Worm (Caenorhabditis elegans): ENCODE data around the gene nhr-46.

The nhr-46 gene

ce11 chrIV:5805477-5805876 lies 47.8 kb upstream of the nhr-46 start (continued):
- TF ChIP-seq K12H6.12 (tag; optimal IDR thresholded peaks at IDR 0.05) (peak; percentile 33), snpc-3.4 (tag; optimal IDR thresholded peaks at IDR 0.05) (no peak), nfyb-1 (GFP tag; IDR thresholded peaks at IDR 0.05) (0 out of 2 replicates have a peak, but pooled peaks have one; percentile 53), F57C9.4 (tag; optimal IDR thresholded peaks at IDR 0.05) (no peak), F52B5.7 (tag; optimal IDR thresholded peaks at IDR 0.05) (no peak), hmg-1.2 (GFP tag; IDR thresholded peaks at IDR 0.05) (peak; percentile 46; the same call in 1 of the 2 replicates), F57A8.1 (GFP tag; optimal IDR thresholded peaks at IDR 0.05) (no peak), mxl-1 (tag; optimal IDR thresholded peaks at IDR 0.05) (no peak), hrde-1 (tag; optimal IDR thresholded peaks at IDR 0.05; ENCODE audit: borderline replicate concordance) (no peak), sdz-38 (tag; optimal IDR thresholded peaks at IDR 0.05) (no peak), snpc-4 (GFP tag; optimal IDR thresholded peaks at IDR 0.05) (no peak), snpc-4 (tag; optimal IDR thresholded peaks at IDR 0.05) (no peak), ceh-91 (GFP tag; IDR thresholded peaks at IDR 0.05) (no peak), cebp-1 (GFP tag; IDR thresholded peaks at IDR 0.05) (no peak), cebp-1 (tag; optimal IDR thresholded peaks at IDR 0.05) (peak; percentile 59), pbrm-1 (GFP tag; IDR thresholded peaks at IDR 0.05) (0 out of 2 replicates have a peak, but pooled peaks have one; percentile 41), athp-1 (tag; optimal IDR thresholded peaks at IDR 0.05) (no peak), nhr-27 (tag; optimal IDR thresholded peaks at IDR 0.05) (no peak), attf-5 (GFP tag; optimal IDR thresholded peaks at IDR 0.05) (no peak), nhr-179 (tag; optimal IDR thresholded peaks at IDR 0.05) (no peak), madf-6 (GFP tag; IDR thresholded peaks at IDR 0.05) (no peak), ztf-25 (GFP tag; IDR thresholded peaks at IDR 0.05) (no peak), ceh-27 (GFP tag; optimal IDR thresholded peaks at IDR 0.05) (peak; percentile 8)

ce11 chrIV:5803510-5804013 lies 45.9 kb upstream of the nhr-46 start:
- no peak for TF ChIP-seq zfh-2 (GFP tag; conservative IDR thresholded peaks at IDR 0.05)
- TF ChIP-seq ceh-100 (GFP tag; IDR thresholded peaks at IDR 0.05) = no peak
- no peak for TF ChIP-seq F23B12.7 (tag; optimal IDR thresholded peaks at IDR 0.05; ENCODE audit: insufficient read depth)
- no peak for TF ChIP-seq F55B11.4 (tag; optimal IDR thresholded peaks at IDR 0.05; ENCODE audit: borderline replicate concordance, insufficient read depth)
- TF ChIP-seq rcor-1 (GFP tag; IDR thresholded peaks at IDR 0.05) = no peak
- no peak for TF ChIP-seq Y56A3A.18 (GFP tag; IDR thresholded peaks at IDR 0.05)
- no peak for TF ChIP-seq let-526 (GFP tag; IDR thresholded peaks at IDR 0.05)
- TF ChIP-seq tbp1 (GFP tag; optimal IDR thresholded peaks at IDR 0.05) = no peak
- no peak for TF ChIP-seq hmg-1.2 (GFP tag; IDR thresholded peaks at IDR 0.05)
- no peak for TF ChIP-seq snpc-4 (GFP tag; optimal IDR thresholded peaks at IDR 0.05)
- no peak for TF ChIP-seq snpc-4 (tag; optimal IDR thresholded peaks at IDR 0.05)
- no peak for TF ChIP-seq somi-1 (GFP tag; optimal IDR thresholded peaks at IDR 0.05)
- TF ChIP-seq tbx-9 (tag; optimal IDR thresholded peaks at IDR 0.05; ENCODE audit: borderline replicate concordance) = no peak
- TF ChIP-seq unc-130 (GFP tag; optimal IDR thresholded peaks at IDR 0.05) = no peak
- no peak for TF ChIP-seq lsl-1 (GFP tag; optimal IDR thresholded peaks at IDR 0.05)
- no peak for TF ChIP-seq lin-26 (GFP tag; IDR thresholded peaks at IDR 0.05)
- TF ChIP-seq hrde-1 (tag; optimal IDR thresholded peaks at IDR 0.05; ENCODE audit: borderline replicate concordance) = no peak
- no peak for TF ChIP-seq nfya-1 (tag; optimal IDR thresholded peaks at IDR 0.05; ENCODE audit: borderline replicate concordance, insufficient read depth)
- no peak for TF ChIP-seq F39B2.1 (GFP tag; IDR thresholded peaks at IDR 0.05)

Measured in whole organism, young adult.